Worm (Caenorhabditis elegans) whole organism, young adult: Measurements from ENCODE around the gene W02F12.2.

Experiments
- B0035.1 ChIP-seq: sonication (generic microtip); optimal IDR thresholded peaks from 2 replicates; lab custom pipeline; 2016; ENCODE audit warnings: missing genetic modification characterization, mild to moderate bottlenecking, missing compliant biosample characterization, missing genotype, missing genetic modification reagents
- B0261.1 ChIP-seq: sonication (generic microtip); optimal IDR thresholded peaks from 2 replicates; lab custom pipeline; 2016; ENCODE audit warnings: mild to moderate bottlenecking, missing genetic modification characterization, moderate library complexity, missing compliant biosample characterization
- B0336.3 ChIP-seq: fragments of 200-800 bp; sonication (Bioruptor generic); IDR thresholded peaks from 2 replicates; pipeline ENCODE4 v1.3.6; 2022; ENCODE audit warnings: missing genetic modification characterization, missing compliant biosample characterization
- D2030.7 ChIP-seq: fragments of 200-800 bp; sonication (Bioruptor generic); IDR thresholded peaks from 2 replicates; pipeline ENCODE4 v1.3.6; 2022; ENCODE audit warnings: missing genetic modification reagents, missing genetic modification characterization, missing compliant biosample characterization
- F57C9.4 ChIP-seq: sonication (generic microtip); optimal IDR thresholded peaks from 2 replicates; lab custom pipeline; 2017; ENCODE audit warnings: mild to moderate bottlenecking, missing genetic modification characterization, missing compliant biosample characterization
- T07F8.4 ChIP-seq: sonication (generic microtip); optimal IDR thresholded peaks from 2 replicates; lab custom pipeline; 2016; ENCODE audit warnings: mild to moderate bottlenecking, missing genetic modification characterization, moderate library complexity, missing compliant biosample characterization
- T26A5.8 ChIP-seq: sonication (generic microtip); optimal IDR thresholded peaks from 2 replicates; lab custom pipeline; 2016; ENCODE audit warnings: missing genetic modification characterization, missing compliant biosample characterization
- ZK185.1 ChIP-seq: sonication (generic microtip); optimal IDR thresholded peaks from 2 replicates; lab custom pipeline; 2016; ENCODE audit warnings: mild to moderate bottlenecking, missing genetic modification characterization, missing compliant biosample characterization; ENCODE audit not compliant: poor library complexity, severe bottlenecking
- ama-1 ChIP-seq, 3 experiments: fragments of 150-350 bp in 1 of 3; sonication (generic microtip) in 2 of 3; optimal IDR thresholded peaks; 2 replicates each; lab custom pipeline; 2014 to 2018; ENCODE audit warnings: missing biosample characterization in 2 of 3, missing genetic modification characterization in 2 of 3, missing genetic modification reagents in 2 of 3
- aptf-2 ChIP-seq: fragments of 200-800 bp; sonication (Bioruptor generic); conservative IDR thresholded peaks from 2 replicates; pipeline ENCODE4 v1.3.6; 2022; ENCODE audit warnings: missing genetic modification reagents, missing genetic modification characterization, missing compliant biosample characterization
- aptf-3 ChIP-seq: fragments of 200-800 bp; sonication (Bioruptor generic); IDR thresholded peaks from 2 replicates; pipeline ENCODE4 v1.3.6; 2022; ENCODE audit warnings: missing genetic modification characterization, missing compliant biosample characterization
- attf-3 ChIP-seq: fragments of 200-800 bp; sonication (Bioruptor generic); conservative IDR thresholded peaks from 2 replicates; pipeline ENCODE4 v1.3.6; 2022; ENCODE audit warnings: missing genetic modification reagents, missing genetic modification characterization, missing compliant biosample characterization
- attf-6 ChIP-seq: fragments of 200-800 bp; sonication (Bioruptor generic); IDR thresholded peaks from 2 replicates; pipeline ENCODE4 v1.3.6; 2022; ENCODE audit warnings: missing genetic modification reagents, missing genetic modification characterization, missing compliant biosample characterization
- bed-2 ChIP-seq: fragments of 200-800 bp; sonication (Bioruptor generic); IDR thresholded peaks from 2 replicates; pipeline ENCODE4 v1.3.6; 2022; ENCODE audit warnings: missing genetic modification reagents, missing genetic modification characterization, missing compliant biosample characterization
- ccch-3 ChIP-seq: fragments of 200-800 bp; sonication (Bioruptor generic); optimal IDR thresholded peaks from 2 replicates; lab custom pipeline; 2018; ENCODE audit warnings: mild to moderate bottlenecking, missing genetic modification characterization, missing compliant biosample characterization
- cebp-1 ChIP-seq, 2 experiments: fragments of 200-800 bp in 1 of 2; sonication (Bioruptor generic) in 1 of 2; sonication (generic microtip) in 1 of 2; IDR thresholded peaks in 1 of 2; optimal IDR thresholded peaks in 1 of 2; 2 replicates each; pipeline versions ENCODE4 v1.3.6 to Lab custom; 2017 to 2022; ENCODE audit warnings: missing compliant biosample characterization in 2 of 2, missing genetic modification characterization in 2 of 2, mild to moderate bottlenecking in 1 of 2, missing genetic modification reagents in 1 of 2, moderate library complexity in 1 of 2
- die-1 ChIP-seq: sonication (generic microtip); optimal IDR thresholded peaks from 2 replicates; lab custom pipeline; 2016; ENCODE audit warnings: missing genotype, mild to moderate bottlenecking, missing genetic modification characterization, missing compliant biosample characterization
- efl-1 ChIP-seq: fragments of 150-350 bp; optimal IDR thresholded peaks from 2 replicates; lab custom pipeline; 2014; ENCODE audit warnings: missing biosample characterization, missing genetic modification reagents, missing genetic modification characterization
- egl-44 ChIP-seq: fragments of 200-800 bp; sonication (Bioruptor generic); IDR thresholded peaks from 2 replicates; pipeline ENCODE4 v1.3.6; 2022; ENCODE audit warnings: missing genetic modification reagents, missing genetic modification characterization, missing compliant biosample characterization
- egrh-3 ChIP-seq: fragments of 200-800 bp; sonication (Bioruptor generic); IDR thresholded peaks from 2 replicates; pipeline ENCODE4 v1.3.6; 2022; ENCODE audit warnings: missing genetic modification reagents, missing genetic modification characterization, missing compliant biosample characterization
- ets-4 ChIP-seq: fragments of 200-800 bp; sonication (Bioruptor generic); optimal IDR thresholded peaks from 2 replicates; lab custom pipeline; 2018; ENCODE audit warnings: mild to moderate bottlenecking, missing genetic modification characterization, missing compliant biosample characterization
- him-1 ChIP-seq: sonication (generic microtip); optimal IDR thresholded peaks from 2 replicates; lab custom pipeline; 2016; ENCODE audit warnings: missing genotype, missing genetic modification reagents, missing genetic modification characterization, missing compliant biosample characterization
- hmg-1.2 ChIP-seq: fragments of 200-800 bp; sonication (Bioruptor generic); IDR thresholded peaks from 2 replicates; pipeline ENCODE4 v1.3.6; 2022; ENCODE audit warnings: missing genetic modification reagents, missing genetic modification characterization, missing compliant biosample characterization
- let-526 ChIP-seq: fragments of 200-800 bp; sonication (Bioruptor generic); IDR thresholded peaks from 2 replicates; pipeline ENCODE4 v1.3.6; 2022; ENCODE audit warnings: missing genetic modification reagents, missing genetic modification characterization, missing compliant biosample characterization
- let-607 ChIP-seq, 2 experiments: fragments of 200-800 bp in 1 of 2; sonication (Bioruptor generic) in 1 of 2; sonication (generic microtip) in 1 of 2; optimal IDR thresholded peaks; 2 replicates each; lab custom pipeline; 2016 to 2018; ENCODE audit warnings: mild to moderate bottlenecking in 2 of 2, missing compliant biosample characterization in 2 of 2, missing genetic modification characterization in 2 of 2, moderate library complexity in 2 of 2, missing genotype in 1 of 2
- lin-26 ChIP-seq: fragments of 200-800 bp; sonication (Bioruptor generic); IDR thresholded peaks from 2 replicates; pipeline ENCODE4 v1.3.6; 2022; ENCODE audit warnings: missing genetic modification reagents, missing genetic modification characterization, missing compliant biosample characterization
- lsl-1 ChIP-seq: fragments of 200-800 bp; sonication (Bioruptor generic); optimal IDR thresholded peaks from 2 replicates; lab custom pipeline; 2018; ENCODE audit warnings: mild to moderate bottlenecking, missing genetic modification characterization, moderate library complexity, missing compliant biosample characterization
- lsy-27 ChIP-seq: sonication (generic microtip); optimal IDR thresholded peaks from 2 replicates; lab custom pipeline; 2017; ENCODE audit warnings: missing genetic modification characterization, mild to moderate bottlenecking, missing compliant biosample characterization, antibody characterized with exemption, missing genotype, borderline replicate concordance; ENCODE audit not compliant: insufficient read depth
- nfya-2 ChIP-seq: fragments of 200-800 bp; sonication (Bioruptor generic); IDR thresholded peaks from 2 replicates; pipeline ENCODE4 v1.3.6; 2022; ENCODE audit warnings: missing genetic modification reagents, missing genetic modification characterization, missing compliant biosample characterization
- nhr-179 ChIP-seq: sonication (generic microtip); optimal IDR thresholded peaks from 2 replicates; lab custom pipeline; 2016; ENCODE audit warnings: mild to moderate bottlenecking, missing genetic modification characterization, missing compliant biosample characterization
- nhr-80 ChIP-seq: sonication (generic microtip); optimal IDR thresholded peaks from 2 replicates; lab custom pipeline; 2016; ENCODE audit warnings: missing genetic modification characterization, missing compliant biosample characterization
- nhr-90 ChIP-seq: sonication (generic microtip); optimal IDR thresholded peaks from 2 replicates; lab custom pipeline; 2016; ENCODE audit warnings: missing genotype, mild to moderate bottlenecking, missing genetic modification characterization, missing compliant biosample characterization
- pha-4 ChIP-seq: fragments of 150-350 bp; sonication (generic microtip); optimal IDR thresholded peaks from 2 replicates; lab custom pipeline; 2014; ENCODE audit warnings: missing biosample characterization, missing genetic modification reagents, missing genetic modification characterization
- rcor-1 ChIP-seq: fragments of 200-800 bp; sonication (Bioruptor generic); IDR thresholded peaks from 2 replicates; pipeline ENCODE4 v1.3.6; 2022; ENCODE audit warnings: missing genetic modification reagents, missing genetic modification characterization, missing compliant biosample characterization
- snpc-1.3 ChIP-seq: sonication (generic microtip); optimal IDR thresholded peaks from 2 replicates; lab custom pipeline; 2017; ENCODE audit warnings: missing genetic modification characterization, mild to moderate bottlenecking, missing compliant biosample characterization, antibody characterized with exemption, moderate library complexity, missing genotype, missing genetic modification reagents; ENCODE audit not compliant: insufficient read depth
- tbx-9 ChIP-seq: sonication (generic microtip); optimal IDR thresholded peaks from 2 replicates; lab custom pipeline; 2016; ENCODE audit warnings: borderline replicate concordance, missing genetic modification characterization, inconsistent platforms, missing compliant biosample characterization
- tlf-1 ChIP-seq: fragments of 200-800 bp; sonication (Bioruptor generic); optimal IDR thresholded peaks from 2 replicates; lab custom pipeline; 2018; ENCODE audit warnings: mild to moderate bottlenecking, missing genetic modification characterization, missing compliant biosample characterization
- zfh-2 ChIP-seq: fragments of 200-800 bp; sonication (Bioruptor generic); conservative IDR thresholded peaks from 2 replicates; pipeline ENCODE4 v1.3.6; 2022; ENCODE audit warnings: missing genetic modification reagents, missing genetic modification characterization, missing compliant biosample characterization
- zim-3 ChIP-seq: sonication (generic microtip); optimal IDR thresholded peaks from 2 replicates; lab custom pipeline; 2017; ENCODE audit warnings: mild to moderate bottlenecking, missing genetic modification characterization, moderate library complexity, missing compliant biosample characterization

W02F12.2 gene

DNA sequence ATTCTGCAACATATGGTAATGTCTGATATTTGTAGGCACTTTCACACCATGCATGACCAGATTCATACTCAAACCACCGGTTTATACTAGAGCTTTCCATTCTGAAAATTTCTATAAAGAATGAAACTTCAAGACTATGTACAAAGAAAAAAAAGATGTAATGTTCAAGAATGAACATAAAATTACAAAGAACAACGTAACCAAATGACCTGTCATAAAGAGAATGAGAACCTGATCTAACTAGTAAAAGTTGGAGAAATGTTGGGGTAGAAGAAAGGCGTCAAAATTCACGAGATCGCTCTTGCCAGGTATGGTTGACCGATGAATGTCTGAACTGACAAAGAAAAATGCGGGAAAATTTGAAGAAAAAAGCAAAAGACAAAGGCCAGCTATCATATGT lies at the start of gene W02F12.2:
TSS of gene W02F12.2 (minus strand) at position 101 of the 400 bp plus-strand sequence.
- no peak for TF ChIP-seq aptf-3 (GFP tag; lab: Robert Waterston, UW)
- TF ChIP-seq egrh-3 (GFP tag; lab: Robert Waterston, UW) = no peak
- no peak for TF ChIP-seq ets-4 (GFP tag; lab: Kevin White, UChicago)
- no peak for TF ChIP-seq nfya-2 (GFP tag; lab: Robert Waterston, UW)
- no peak for TF ChIP-seq egl-44
- TF ChIP-seq zfh-2 (GFP tag; lab: Robert Waterston, UW) = no peak
- TF ChIP-seq let-526 (GFP tag; lab: Robert Waterston, UW) = no peak
- TF ChIP-seq efl-1 (GFP tag; lab: Kevin White, UChicago) = no peak
- TF ChIP-seq die-1 (tag; lab: Kevin White, UChicago) = no peak

DNA sequence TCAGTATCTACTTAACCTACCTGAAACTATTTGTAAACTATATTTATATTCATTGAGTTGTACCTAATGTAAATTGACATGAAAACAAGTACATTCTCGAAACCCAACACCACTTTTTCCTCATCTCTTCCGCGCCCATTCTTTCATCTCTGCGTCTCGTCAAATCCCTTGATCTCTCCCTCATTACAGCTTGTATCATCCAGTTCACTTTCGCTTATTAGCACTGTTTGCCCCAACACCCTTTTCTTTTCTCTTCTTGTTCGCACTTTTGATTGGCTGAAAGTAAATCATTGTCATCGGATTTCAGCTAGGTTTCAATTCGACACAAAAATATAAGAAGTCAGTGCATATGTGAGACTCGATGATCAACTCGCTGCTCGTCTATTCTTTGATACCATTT lies 47.3 kb upstream of the W02F12.2 start, which contains the start of gene T25F10.3:
TSS of gene T25F10.3 (plus strand) at position 308 of the 400 bp plus-strand sequence.
- TF ChIP-seq hmg-1.2 (0 out of 2 replicates have a peak, but pooled peaks have one; percentile 13), rcor-1 (no peak)
- TF ChIP-seq, all 124 proteins: peak for 1

DNA sequence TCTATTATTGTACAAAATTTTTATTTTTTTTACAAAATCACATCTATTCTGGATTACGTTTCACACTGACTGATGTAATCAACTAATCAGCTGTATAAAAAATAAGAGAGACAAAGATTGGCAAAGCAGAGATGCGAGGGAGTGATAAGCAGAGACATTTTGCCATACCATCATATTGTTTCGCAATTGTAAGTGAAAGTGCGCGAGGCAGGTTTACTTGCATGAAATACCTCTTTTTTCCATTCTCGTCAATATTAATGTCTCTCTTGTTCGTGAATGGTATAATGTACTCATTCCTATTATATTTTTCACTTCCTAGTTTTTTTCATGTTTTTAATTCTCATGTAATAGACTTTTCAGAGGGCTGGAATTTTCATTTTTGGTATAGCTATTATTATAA lies 39.4 kb upstream of the W02F12.2 start:
- TF ChIP-seq tbx-9 (tag; lab: Kevin White, UChicago) (no peak), ccch-3 (GFP tag; lab: Kevin White, UChicago) (no peak), aptf-2 (GFP tag; lab: Robert Waterston, UW) (no peak), nhr-90 (no peak), B0261.1 (no peak), bed-2 (GFP tag; lab: Robert Waterston, UW) (no peak), snpc-1.3 (tag; lab: Kevin White, UChicago) (no peak), cebp-1 (GFP tag; IDR thresholded peaks at IDR 0.05; lab: Robert Waterston, UW) (no peak), cebp-1 (tag; optimal IDR thresholded peaks at IDR 0.05; lab: Kevin White, UChicago) (peak; percentile 62)

DNA sequence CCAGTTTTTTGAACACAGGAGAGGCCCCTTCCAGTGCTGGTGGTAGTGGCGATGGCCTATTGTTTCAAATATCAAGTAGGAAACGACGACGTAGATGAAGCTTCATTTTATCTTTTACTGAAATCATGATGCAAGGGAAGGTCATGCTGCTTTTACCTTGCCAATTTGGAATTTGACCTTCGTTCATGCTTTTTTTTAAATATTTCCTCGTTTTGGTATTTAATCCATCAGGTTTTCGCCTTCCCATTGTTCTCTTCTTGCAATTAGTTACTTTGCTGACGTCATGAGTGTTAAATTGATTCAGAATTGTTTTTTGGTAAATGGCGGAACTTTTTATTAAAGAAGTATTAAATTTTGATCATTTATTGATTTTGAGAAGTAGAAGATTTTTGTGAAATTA lies 38.7 kb upstream of the W02F12.2 start:
- TF ChIP-seq ZK185.1 (no peak), nhr-179 (tag; lab: Kevin White, UChicago) (no peak), B0336.3 (GFP tag; lab: Robert Waterston, UW) (no peak), lsy-27 (tag; lab: Kevin White, UChicago) (no peak), pha-4 (no peak), nhr-80 (tag; lab: Kevin White, UChicago) (no peak), T07F8.4 (no peak)

DNA sequence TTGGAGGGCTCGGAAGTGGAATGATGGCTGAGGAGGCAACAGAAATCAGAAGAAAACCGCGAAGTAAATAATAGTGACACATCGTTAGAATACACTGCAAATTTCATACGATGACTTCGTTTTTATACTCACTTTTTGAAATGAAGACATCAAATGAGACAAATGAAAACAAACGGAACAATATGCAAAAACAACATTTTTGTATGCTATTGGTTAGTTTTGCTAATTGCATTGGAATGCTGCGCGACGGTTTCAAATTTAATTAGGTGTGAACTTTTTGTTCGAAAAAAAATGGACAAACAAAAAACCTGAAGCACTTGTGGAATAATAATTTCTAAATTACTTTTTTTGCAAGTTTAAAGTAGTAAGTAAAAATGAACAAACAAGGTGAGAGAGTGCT lies 35.5 kb upstream of the W02F12.2 start, which contains the start of gene grl-8:
TSS of gene grl-8 (minus strand) at position 101 of the 400 bp plus-strand sequence.
- TF ChIP-seq him-1 (tag; lab: Kevin White, UChicago) = no peak
- TF ChIP-seq lin-26 (GFP tag; lab: Robert Waterston, UW) = no peak
- TF ChIP-seq efl-1 (GFP tag; lab: Kevin White, UChicago) = no peak
- no peak for TF ChIP-seq lsl-1 (GFP tag; lab: Kevin White, UChicago)

DNA sequence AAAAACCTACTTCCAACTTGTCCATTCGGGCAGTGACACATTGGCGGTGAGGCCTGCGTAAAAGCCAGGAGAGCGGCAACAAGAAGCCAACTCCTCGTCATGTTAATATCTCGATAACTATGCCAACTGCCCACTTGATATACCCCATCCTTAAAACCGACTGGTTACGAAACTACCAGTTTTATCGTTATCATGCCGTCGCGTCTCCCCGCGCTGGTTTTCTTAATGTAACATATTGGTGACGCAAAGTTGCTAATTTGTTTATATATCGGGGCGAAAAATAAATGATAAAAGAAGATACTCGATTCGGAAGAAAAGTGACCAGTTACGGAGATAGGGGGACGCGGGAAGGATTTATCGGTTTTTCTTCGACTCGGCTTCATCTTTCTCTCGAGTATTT lies 34.1 kb upstream of the W02F12.2 start, which contains the start of gene grl-9:
TSS of gene grl-9 (minus strand) at position 101 of the 400 bp plus-strand sequence.
- TF ChIP-seq let-607 (tag; optimal IDR thresholded peaks at IDR 0.05; lab: Kevin White, UChicago) (no peak), nhr-90 (no peak), aptf-3 (GFP tag; lab: Robert Waterston, UW) (no peak), T26A5.8 (no peak), bed-2 (GFP tag; lab: Robert Waterston, UW) (no peak), rcor-1 (no peak), zim-3 (no peak), ama-1 (optimal IDR thresholded peaks at IDR 0.05; lab: Kevin White, UChicago) (no peak), ama-1 (GFP tag; optimal IDR thresholded peaks at IDR 0.05; lab: Kevin White, UChicago) (no peak), pha-4 (no peak), tlf-1 (no peak), F57C9.4 (tag; lab: Kevin White, UChicago) (no peak), attf-3 (no peak), D2030.7 (GFP tag; lab: Robert Waterston, UW) (no peak), B0035.1 (tag; lab: Kevin White, UChicago) (no peak), nhr-80 (tag; lab: Kevin White, UChicago) (no peak), attf-6 (GFP tag; lab: Robert Waterston, UW) (no peak)
